Worm (Caenorhabditis elegans) whole organism, L4 larva: ENCODE measurements around the gene F58G1.3.

Source experiments
- D1046.2 ChIP-seq: fragments of 200-800 bp; sonication (Bioruptor generic); IDR thresholded peaks from 2 replicates; pipeline ENCODE4 v1.3.6; 2022; ENCODE audit warnings: missing genetic modification characterization, missing compliant biosample characterization
- F26F4.8 ChIP-seq: fragments of 200-800 bp; sonication (Bioruptor generic); conservative IDR thresholded peaks from 2 replicates; pipeline ENCODE4 v1.3.6; 2022; ENCODE audit warnings: missing genetic modification characterization, missing compliant biosample characterization
- F37D6.2 ChIP-seq: sonication (generic microtip); optimal IDR thresholded peaks from 2 replicates; lab custom pipeline; 2016; ENCODE audit warnings: mild to moderate bottlenecking, missing genetic modification characterization, missing compliant biosample characterization
- F44E2.7 ChIP-seq: fragments of 200-800 bp; sonication (Bioruptor generic); IDR thresholded peaks from 2 replicates; pipeline ENCODE4 v2.1.2; 2022; ENCODE audit warnings: missing genetic modification characterization, missing compliant biosample characterization
- R02D3.7 ChIP-seq: fragments of 150-350 bp; sonication (generic microtip); optimal IDR thresholded peaks from 3 replicates; lab custom pipeline; 2014; ENCODE audit warnings: missing biosample characterization, missing genetic modification characterization
- Y105C5A.15 ChIP-seq: fragments of 200-800 bp; sonication (Bioruptor generic); IDR thresholded peaks from 2 replicates; pipeline ENCODE4 v1.3.6; 2022; ENCODE audit warnings: missing genetic modification characterization, missing compliant biosample characterization
- Y48G9A.11 ChIP-seq: fragments of 200-800 bp; sonication (Bioruptor generic); IDR thresholded peaks from 2 replicates; pipeline ENCODE4 v1.3.6; 2022; ENCODE audit warnings: missing genetic modification reagents, missing genetic modification characterization, missing compliant biosample characterization
- Y75B8A.6 ChIP-seq: fragments of 200-800 bp; sonication (Bioruptor generic); IDR thresholded peaks from 2 replicates; pipeline ENCODE4 v1.3.6; 2022; ENCODE audit warnings: missing genetic modification reagents, missing genetic modification characterization, missing compliant biosample characterization
- aha-1 ChIP-seq: fragments of 150-350 bp; peaks from one replicate; lab custom pipeline; 2014; ENCODE audit warnings: missing biosample characterization, missing genetic modification characterization
- aly-2 ChIP-seq: sonication (generic microtip); optimal IDR thresholded peaks from 2 replicates; lab custom pipeline; 2018; ENCODE audit warnings: missing biosample characterization, missing genetic modification characterization
- arid-1 ChIP-seq: fragments of 200-800 bp; sonication (Bioruptor generic); conservative IDR thresholded peaks from 2 replicates; pipeline ENCODE4 v1.3.6; 2022; ENCODE audit warnings: missing genetic modification reagents, missing genetic modification characterization, missing compliant biosample characterization
- ceh-44 ChIP-seq: fragments of 200-800 bp; sonication (Bioruptor generic); IDR thresholded peaks from 2 replicates; pipeline ENCODE4 v1.3.6; 2022; ENCODE audit warnings: missing genetic modification reagents, missing genetic modification characterization, missing compliant biosample characterization
- ceh-82 ChIP-seq: sonication (generic microtip); optimal IDR thresholded peaks from 2 replicates; lab custom pipeline; 2017; ENCODE audit warnings: missing biosample characterization, missing genetic modification characterization
- dve-1 ChIP-seq: sonication (generic microtip); optimal IDR thresholded peaks from 2 replicates; lab custom pipeline; 2017; ENCODE audit warnings: antibody characterized with exemption, mild to moderate bottlenecking, missing genetic modification characterization, missing compliant biosample characterization; ENCODE audit not compliant: insufficient read depth
- egl-27 ChIP-seq: sonication (generic microtip); optimal IDR thresholded peaks from 3 replicates; lab custom pipeline; 2017; ENCODE audit warnings: missing biosample characterization, missing genetic modification reagents, missing genetic modification characterization
- gei-8 ChIP-seq: fragments of 200-800 bp; sonication (Bioruptor generic); optimal IDR thresholded peaks from 2 replicates; lab custom pipeline; 2018; ENCODE audit warnings: mild to moderate bottlenecking, missing genetic modification characterization, missing compliant biosample characterization
- hlh-11 ChIP-seq: fragments of 200-800 bp; sonication (Bioruptor generic); optimal IDR thresholded peaks from 2 replicates; lab custom pipeline; 2018; ENCODE audit warnings: mild to moderate bottlenecking, missing genetic modification characterization, missing compliant biosample characterization
- jun-1 ChIP-seq: fragments of 150-350 bp; optimal IDR thresholded peaks from 2 replicates; lab custom pipeline; 2014; ENCODE audit warnings: missing biosample characterization, missing genetic modification reagents, missing genetic modification characterization
- lin-13 ChIP-seq: fragments of 150-350 bp; optimal IDR thresholded peaks from 2 replicates; lab custom pipeline; 2014; ENCODE audit warnings: missing biosample characterization, missing genetic modification reagents, missing genetic modification characterization
- lin-38 ChIP-seq: fragments of 200-800 bp; sonication (Bioruptor generic); IDR thresholded peaks from 2 replicates; pipeline ENCODE4 v1.3.6; 2022; ENCODE audit warnings: missing genetic modification reagents, missing genetic modification characterization, missing compliant biosample characterization
- lsy-2 ChIP-seq, 2 experiments: fragments of 150-350 bp in 1 of 2; sonication (generic microtip) in 1 of 2; optimal IDR thresholded peaks; 2 replicates each; lab custom pipeline; 2014 to 2017; ENCODE audit warnings: missing biosample characterization in 2 of 2, missing genetic modification characterization in 2 of 2
- madf-5 ChIP-seq, 2 experiments: fragments of 200-800 bp; sonication (Bioruptor generic); IDR thresholded peaks; 2 replicates each; pipeline ENCODE4 v1.3.6; 2022; ENCODE audit warnings: missing compliant biosample characterization in 2 of 2, missing genetic modification characterization in 2 of 2
- mdl-1 ChIP-seq, 2 experiments: fragments of 150-350 bp in 1 of 2; sonication (generic microtip) in 1 of 2; optimal IDR thresholded peaks; 2 replicates each; lab custom pipeline; 2014 to 2017; ENCODE audit warnings: missing biosample characterization in 2 of 2, missing genetic modification characterization in 2 of 2
- mep-1 ChIP-seq: fragments of 150-350 bp; sonication (generic microtip); optimal IDR thresholded peaks from 3 replicates; lab custom pipeline; 2014; ENCODE audit warnings: missing biosample characterization, missing genetic modification characterization
- mes-2 ChIP-seq: sonication (generic microtip); optimal IDR thresholded peaks from 2 replicates; lab custom pipeline; 2016; ENCODE audit warnings: missing genotype, mild to moderate bottlenecking, missing genetic modification characterization, missing compliant biosample characterization; ENCODE audit not compliant: poor library complexity, severe bottlenecking
- nhr-11 ChIP-seq: fragments of 150-350 bp; optimal IDR thresholded peaks from 2 replicates; lab custom pipeline; 2014; ENCODE audit warnings: missing biosample characterization, missing genetic modification characterization
- nhr-111 ChIP-seq: fragments of 200-800 bp; sonication (Bioruptor generic); optimal IDR thresholded peaks from 2 replicates; lab custom pipeline; 2018; ENCODE audit warnings: mild to moderate bottlenecking, missing genetic modification characterization, missing compliant biosample characterization
- nhr-237 ChIP-seq: sonication (generic microtip); optimal IDR thresholded peaks from 2 replicates; lab custom pipeline; 2017; ENCODE audit warnings: missing biosample characterization, missing genetic modification characterization
- nhr-41 ChIP-seq: fragments of 200-800 bp; sonication (Bioruptor generic); IDR thresholded peaks from 2 replicates; pipeline ENCODE4 v1.3.6; 2022; ENCODE audit warnings: missing genetic modification reagents, missing genetic modification characterization, missing compliant biosample characterization
- nhr-76 ChIP-seq: fragments of 150-350 bp; optimal IDR thresholded peaks from 2 replicates; lab custom pipeline; 2014; ENCODE audit warnings: missing biosample characterization, missing genetic modification characterization
- sdz-12 ChIP-seq: fragments of 200-800 bp; sonication (Bioruptor generic); optimal IDR thresholded peaks from 2 replicates; lab custom pipeline; 2018; ENCODE audit warnings: mild to moderate bottlenecking, missing genetic modification characterization, missing compliant biosample characterization
- spr-1 ChIP-seq: sonication (generic microtip); optimal IDR thresholded peaks from 2 replicates; lab custom pipeline; 2016; ENCODE audit warnings: mild to moderate bottlenecking, missing genetic modification characterization, missing compliant biosample characterization
- tag-97 ChIP-seq: fragments of 200-800 bp; sonication (Bioruptor generic); IDR thresholded peaks from 2 replicates; pipeline ENCODE4 v1.3.6; 2022; ENCODE audit warnings: missing genetic modification characterization, missing compliant biosample characterization
- tra-1 ChIP-seq: fragments of 200-800 bp; sonication (Bioruptor generic); IDR thresholded peaks from 2 replicates; pipeline ENCODE4 v1.3.6; 2022; ENCODE audit warnings: missing genetic modification reagents, missing genetic modification characterization, missing compliant biosample characterization
- unc-130 ChIP-seq: sonication (generic microtip); optimal IDR thresholded peaks from 2 replicates; lab custom pipeline; 2016; ENCODE audit warnings: missing genetic modification reagents, missing genetic modification characterization, missing compliant biosample characterization
- unc-39 ChIP-seq: sonication (generic microtip); optimal IDR thresholded peaks from 2 replicates; lab custom pipeline; 2017; ENCODE audit warnings: missing biosample characterization, missing genetic modification characterization
- unc-62 ChIP-seq, 3 experiments: fragments of 150-350 bp in 1 of 3; sonication (generic microtip); optimal IDR thresholded peaks in 2 of 3; peaks in 1 of 3; 1 replicate in 1 of 3; 2 replicates in 2 of 3; lab custom pipeline; 2014 to 2017; ENCODE audit warnings: missing biosample characterization in 3 of 3, missing genetic modification characterization in 3 of 3, missing genetic modification reagents in 3 of 3, missing genotype in 1 of 3
- zip-11 ChIP-seq: fragments of 200-800 bp; sonication (Bioruptor generic); IDR thresholded peaks from 2 replicates; pipeline ENCODE4 v1.3.6; 2022; ENCODE audit warnings: missing genetic modification characterization, missing compliant biosample characterization
- ztf-11 ChIP-seq: fragments of 150-350 bp; optimal IDR thresholded peaks from 2 replicates; lab custom pipeline; 2014; ENCODE audit warnings: missing biosample characterization, missing genetic modification characterization

F58G1.3 gene

DNA sequence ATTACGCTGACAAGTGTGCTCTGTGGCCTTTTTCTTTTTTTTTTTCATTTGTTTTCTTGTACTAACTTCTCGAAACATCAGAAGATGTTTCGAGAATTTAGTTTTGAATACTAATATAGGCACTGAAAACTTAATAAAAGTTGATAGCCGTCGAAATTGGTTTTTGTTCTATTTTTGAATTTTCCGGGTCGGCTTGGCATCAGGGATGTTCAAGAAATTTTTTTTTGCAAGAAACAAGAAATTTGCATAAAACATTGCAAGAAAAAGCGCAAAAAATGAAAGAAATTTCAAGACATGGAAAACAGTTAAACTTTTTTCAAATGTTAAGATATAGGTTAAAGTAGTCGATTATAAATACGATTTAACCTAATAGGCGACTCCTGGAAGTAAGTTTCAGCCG, 4.9 kb downstream of the F58G1.3 start:
- no peak for TF ChIP-seq zip-11 (GFP tag; lab: Robert Waterston, UW)
- no peak for TF ChIP-seq D1046.2 (GFP tag; lab: Robert Waterston, UW)
- no peak for TF ChIP-seq ztf-11 (tag; lab: Kevin White, UChicago)
- TF ChIP-seq F26F4.8 (GFP tag; lab: Robert Waterston, UW) = no peak
- no peak for TF ChIP-seq aly-2 (tag; lab: Kevin White, UChicago)
- no peak for TF ChIP-seq nhr-76 (tag; lab: Kevin White, UChicago)
- TF ChIP-seq nhr-41 = no peak
- no peak for TF ChIP-seq sdz-12 (GFP tag; lab: Kevin White, UChicago)
- no peak for TF ChIP-seq madf-5 (GFP tag; IDR thresholded peaks at IDR 0.05; lab: Robert Waterston, UW)
- TF ChIP-seq Y105C5A.15 (GFP tag; lab: Robert Waterston, UW) = no peak
- no peak for TF ChIP-seq tag-97 (GFP tag; lab: Robert Waterston, UW)
- TF ChIP-seq ceh-82 = no peak
- no peak for TF ChIP-seq egl-27 (tag; lab: Kevin White, UChicago)
- no peak for TF ChIP-seq tra-1 (GFP tag; lab: Robert Waterston, UW)
- no peak for TF ChIP-seq dve-1 (tag; lab: Kevin White, UChicago)
- TF ChIP-seq Y48G9A.11 = peak; percentile 86
- TF ChIP-seq Y75B8A.6 = no peak
- no peak for TF ChIP-seq aha-1 (tag; lab: Kevin White, UChicago)
- TF ChIP-seq ceh-44 (GFP tag; lab: Robert Waterston, UW) = no peak
- TF ChIP-seq lin-38 (GFP tag; lab: Robert Waterston, UW) = peak; percentile 61
- TF ChIP-seq F44E2.7 = no peak
- no peak for TF ChIP-seq nhr-237 (tag; lab: Kevin White, UChicago)
- TF ChIP-seq jun-1 (tag; lab: Kevin White, UChicago) = no peak
- no peak for TF ChIP-seq hlh-11 (tag; lab: Kevin White, UChicago)
- TF ChIP-seq arid-1 = peak; percentile 67; the same call in 1 of the 2 replicates
- TF ChIP-seq nhr-11 = no peak
- TF ChIP-seq, all 104 proteins: peak for 3

DNA sequence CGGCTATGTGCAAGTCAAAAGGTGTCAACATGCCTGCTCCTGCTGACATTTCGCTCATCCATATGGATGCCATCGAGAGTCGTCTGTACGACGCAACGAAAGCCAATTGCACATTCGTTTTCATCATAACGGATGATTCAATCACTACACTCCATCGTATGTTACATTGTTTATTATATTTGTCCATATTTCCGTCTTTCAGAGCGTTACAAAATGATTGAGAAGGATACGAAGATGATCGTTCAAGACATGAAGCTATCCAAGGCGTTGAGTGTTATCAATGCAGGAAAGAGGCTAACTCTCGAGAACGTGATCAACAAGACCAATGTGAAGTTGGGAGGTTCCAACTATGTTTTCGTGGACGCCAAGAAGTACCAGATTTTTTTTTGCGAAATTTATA, 6.7 kb downstream of the F58G1.3 start:
- peak in 1 of 2 experiments; percentile 98 for TF ChIP-seq unc-62 (GFP tag; optimal IDR thresholded peaks at IDR 0.05 in 1 of 2; lab: Kevin White, UChicago)
- no peak for TF ChIP-seq unc-62 (tag; optimal IDR thresholded peaks at IDR 0.05; lab: Kevin White, UChicago)
- TF ChIP-seq nhr-237 (tag; lab: Kevin White, UChicago) = no peak
- TF ChIP-seq F37D6.2 (tag; lab: Kevin White, UChicago) = no peak
- TF ChIP-seq spr-1 = no peak

ce11 chrII:12918960-12919553, 9.1 kb downstream of the F58G1.3 start, which contains the start of the genes F58G1.2 and wago-4:
Gene F58G1.2 (minus strand): TSS chrII:12919010.
Gene wago-4 (plus strand): TSS chrII:12919551.
- TF ChIP-seq gei-8 (no peak), lin-13 (peak; percentile 34), mep-1 (tag; lab: Kevin White, UChicago) (no peak), unc-39 (tag; lab: Kevin White, UChicago) (no peak), R02D3.7 (tag; lab: Kevin White, UChicago) (peak; percentile 60), unc-130 (GFP tag; lab: Kevin White, UChicago) (peak; percentile 72), lin-38 (GFP tag; lab: Robert Waterston, UW) (peak; percentile 51; the same call in 1 of the 2 replicates), lsy-2 (tag; optimal IDR thresholded peaks at IDR 0.05; lab: Kevin White, UChicago) (peak in 1 of 2 experiments; percentile 87), spr-1 (no peak), Y48G9A.11 (peak; percentile 100), mes-2 (tag; lab: Kevin White, UChicago) (peak; percentile 56), mdl-1 (tag; optimal IDR thresholded peaks at IDR 0.05; lab: Kevin White, UChicago) (no peak), nhr-111 (no peak), D1046.2 (GFP tag; lab: Robert Waterston, UW) (no peak), F26F4.8 (GFP tag; lab: Robert Waterston, UW) (no peak)
